Worm (Caenorhabditis elegans) whole organism, L2 larva: Measurements from ENCODE around the gene fce-2.

Experiments
- C34F6.9 ChIP-seq: fragments of 150-350 bp; optimal IDR thresholded peaks from 2 replicates; lab custom pipeline; 2014; ENCODE audit warnings: missing biosample characterization, missing genetic modification characterization
- F13H6.1 ChIP-seq: sonication (generic microtip); optimal IDR thresholded peaks from 2 replicates; lab custom pipeline; 2016; ENCODE audit warnings: missing genetic modification characterization, missing compliant biosample characterization
- R02D3.7 ChIP-seq: fragments of 150-350 bp; optimal IDR thresholded peaks from 2 replicates; lab custom pipeline; 2014; ENCODE audit warnings: missing biosample characterization, missing genetic modification characterization
- ZK546.5 ChIP-seq: sonication (generic microtip); optimal IDR thresholded peaks from 2 replicates; lab custom pipeline; 2017; ENCODE audit warnings: missing biosample characterization, missing genetic modification characterization
- alr-1 ChIP-seq: fragments of 150-350 bp; optimal IDR thresholded peaks from 2 replicates; lab custom pipeline; 2014; ENCODE audit warnings: missing biosample characterization, missing genetic modification characterization
- aly-2 ChIP-seq: fragments of 150-350 bp; optimal IDR thresholded peaks from 2 replicates; lab custom pipeline; 2014; ENCODE audit warnings: missing biosample characterization, missing genetic modification characterization
- ama-1 ChIP-seq: fragments of 150-350 bp; optimal IDR thresholded peaks from 2 replicates; lab custom pipeline; 2018; ENCODE audit warnings: inconsistent platforms
- blmp-1 ChIP-seq: sonication (generic microtip); optimal IDR thresholded peaks from 2 replicates; lab custom pipeline; 2017; ENCODE audit warnings: missing genetic modification characterization, mild to moderate bottlenecking, missing compliant biosample characterization, antibody characterized with exemption, moderate library complexity; ENCODE audit not compliant: insufficient read depth
- crh-2 ChIP-seq: sonication (generic microtip); optimal IDR thresholded peaks from 2 replicates; lab custom pipeline; 2017; ENCODE audit warnings: missing biosample characterization, missing genetic modification characterization
- dmd-4 ChIP-seq: sonication (generic microtip); optimal IDR thresholded peaks from 2 replicates; lab custom pipeline; 2017; ENCODE audit warnings: missing biosample characterization, missing genetic modification characterization
- egl-27 ChIP-seq: sonication (generic microtip); optimal IDR thresholded peaks from 3 replicates; lab custom pipeline; 2017; ENCODE audit warnings: missing biosample characterization, missing genetic modification reagents, missing genetic modification characterization
- elt-3 ChIP-seq: sonication (generic microtip); optimal IDR thresholded peaks from 2 replicates; lab custom pipeline; 2017; ENCODE audit warnings: missing biosample characterization, missing genetic modification characterization
- fos-1 ChIP-seq: fragments of 150-350 bp; optimal IDR thresholded peaks from 2 replicates; lab custom pipeline; 2014; ENCODE audit warnings: missing biosample characterization, missing genetic modification characterization
- gmeb-1 ChIP-seq: fragments of 150-350 bp; optimal IDR thresholded peaks from 2 replicates; lab custom pipeline; 2014; ENCODE audit warnings: missing biosample characterization, missing genetic modification characterization
- lin-11 ChIP-seq: fragments of 150-350 bp; sonication (generic microtip); optimal IDR thresholded peaks from 2 replicates; lab custom pipeline; 2014; ENCODE audit warnings: missing biosample characterization, missing genetic modification characterization, inconsistent platforms, mixed read lengths
- lin-13 ChIP-seq: fragments of 150-350 bp; optimal IDR thresholded peaks from 2 replicates; lab custom pipeline; 2014; ENCODE audit warnings: missing biosample characterization, missing genetic modification reagents, missing genetic modification characterization
- lsy-2 ChIP-seq, 2 experiments: fragments of 150-350 bp in 1 of 2; sonication (generic microtip) in 1 of 2; optimal IDR thresholded peaks; 2 replicates each; lab custom pipeline; 2014 to 2017; ENCODE audit warnings: missing biosample characterization in 2 of 2, missing genetic modification characterization in 2 of 2
- mab-5 ChIP-seq: fragments of 150-350 bp; optimal IDR thresholded peaks from 2 replicates; lab custom pipeline; 2014; ENCODE audit warnings: missing biosample characterization, missing genetic modification characterization
- mbf-1 ChIP-seq: sonication (generic microtip); optimal IDR thresholded peaks from 2 replicates; lab custom pipeline; 2017; ENCODE audit warnings: missing biosample characterization, missing genetic modification characterization
- mdl-1 ChIP-seq, 2 experiments: fragments of 150-350 bp in 1 of 2; sonication (generic microtip) in 1 of 2; optimal IDR thresholded peaks; 2 replicates each; lab custom pipeline; 2017; ENCODE audit warnings: missing biosample characterization in 2 of 2, missing genetic modification characterization in 2 of 2
- nhr-10 ChIP-seq: sonication (generic microtip); optimal IDR thresholded peaks from 2 replicates; lab custom pipeline; 2017; ENCODE audit warnings: missing biosample characterization, missing genetic modification characterization
- nhr-129 ChIP-seq: fragments of 150-350 bp; optimal IDR thresholded peaks from 2 replicates; lab custom pipeline; 2014; ENCODE audit warnings: missing biosample characterization, missing genetic modification characterization
- nhr-21 ChIP-seq: fragments of 150-350 bp; optimal IDR thresholded peaks from 2 replicates; lab custom pipeline; 2014; ENCODE audit warnings: missing biosample characterization, missing genetic modification characterization
- nhr-25 ChIP-seq: fragments of 150-350 bp; sonication (generic microtip); optimal IDR thresholded peaks from 3 replicates; lab custom pipeline; 2014; ENCODE audit warnings: missing biosample characterization, missing genetic modification characterization
- nhr-77 ChIP-seq: fragments of 150-350 bp; optimal IDR thresholded peaks from 2 replicates; lab custom pipeline; 2014; ENCODE audit warnings: missing biosample characterization, missing genetic modification characterization
- sem-4 ChIP-seq: fragments of 150-350 bp; optimal IDR thresholded peaks from 2 replicates; lab custom pipeline; 2014; ENCODE audit warnings: missing biosample characterization, missing genetic modification reagents, missing genetic modification characterization
- skn-1 ChIP-seq: sonication (generic microtip); optimal IDR thresholded peaks from 2 replicates; lab custom pipeline; 2017; ENCODE audit warnings: missing biosample characterization, missing genetic modification characterization
- sma-3 ChIP-seq: sonication (generic microtip); optimal IDR thresholded peaks from 2 replicates; lab custom pipeline; 2016; ENCODE audit warnings: missing genetic modification reagents, missing genetic modification characterization, missing compliant biosample characterization
- sma-9 ChIP-seq, 2 experiments: fragments of 150-350 bp in 1 of 2; sonication (generic microtip) in 1 of 2; optimal IDR thresholded peaks; 2 replicates each; lab custom pipeline; 2014 to 2016; ENCODE audit warnings: missing genetic modification characterization in 2 of 2, mild to moderate bottlenecking in 1 of 2, missing biosample characterization in 1 of 2, missing compliant biosample characterization in 1 of 2, missing genetic modification reagents in 1 of 2, moderate library complexity in 1 of 2
- unc-55 ChIP-seq: fragments of 150-350 bp; sonication (generic microtip); optimal IDR thresholded peaks from 3 replicates; lab custom pipeline; 2014; ENCODE audit warnings: missing biosample characterization, missing genetic modification reagents, missing genetic modification characterization
- zag-1 ChIP-seq: fragments of 150-350 bp; optimal IDR thresholded peaks from 2 replicates; lab custom pipeline; 2014; ENCODE audit warnings: missing biosample characterization, missing genetic modification characterization
- ztf-11 ChIP-seq: sonication (generic microtip); optimal IDR thresholded peaks from 2 replicates; lab custom pipeline; 2017; ENCODE audit warnings: missing biosample characterization, missing genetic modification characterization

The fce-2 gene

ce11 chrV:20410285-20410684, 14.8 kb upstream of the fce-2 start:
- TF ChIP-seq ama-1 (lab: Kevin White, UChicago) (no peak), elt-3 (tag; lab: Kevin White, UChicago) (no peak), dmd-4 (no peak), blmp-1 (no peak), sem-4 (no peak), egl-27 (no peak), fos-1 (no peak), lsy-2 (tag; optimal IDR thresholded peaks at IDR 0.05; lab: Kevin White, UChicago) (no peak), mab-5 (tag; lab: Kevin White, UChicago) (no peak), ztf-11 (tag; lab: Kevin White, UChicago) (no peak)

- TF ChIP-seq C34F6.9 (tag; lab: Kevin White, UChicago) (no peak), nhr-25 (tag; lab: Kevin White, UChicago) (no peak), skn-1 (tag; lab: Kevin White, UChicago) (no peak), alr-1 (tag; lab: Kevin White, UChicago) (no peak)
Observed at ce11 chrV:20411659-20412058, 13.4 kb upstream of the fce-2 start, which contains the start of gene F53H2.3. Gene F53H2.3, minus strand, starts transcription at chrV:20411759.

ce11 chrV:20412225-20412624, 12.9 kb upstream of the fce-2 start:
- TF ChIP-seq sma-9 (GFP tag; optimal IDR thresholded peaks at IDR 0.05; lab: Kevin White, UChicago) (peak; percentile 72), sma-9 (tag; optimal IDR thresholded peaks at IDR 0.05; lab: Kevin White, UChicago) (no peak), sma-3 (GFP tag; lab: Kevin White, UChicago) (peak; percentile 28), fos-1 (peak; percentile 84), skn-1 (tag; lab: Kevin White, UChicago) (no peak), nhr-21 (tag; lab: Kevin White, UChicago) (peak; percentile 28), ZK546.5 (tag; lab: Kevin White, UChicago) (no peak), zag-1 (no peak)

ce11 chrV:20413426-20413825, 11.7 kb upstream of the fce-2 start:
- TF ChIP-seq nhr-21 (tag; lab: Kevin White, UChicago) (peak; percentile 28), nhr-129 (peak; percentile 37), F13H6.1 (tag; lab: Kevin White, UChicago) (peak; percentile 28), dmd-4 (no peak), mdl-1 (tag; optimal IDR thresholded peaks at IDR 0.05; lab: Kevin White, UChicago) (peak in 1 of 2 experiments; percentile 0), alr-1 (tag; lab: Kevin White, UChicago) (no peak), gmeb-1 (tag; lab: Kevin White, UChicago) (peak; percentile 43), crh-2 (tag; lab: Kevin White, UChicago) (peak; percentile 40), sma-9 (GFP tag; optimal IDR thresholded peaks at IDR 0.05; lab: Kevin White, UChicago) (peak; percentile 80), sma-9 (tag; optimal IDR thresholded peaks at IDR 0.05; lab: Kevin White, UChicago) (no peak), fos-1 (peak; percentile 95), sma-3 (GFP tag; lab: Kevin White, UChicago) (no peak)

- no peak for TF ChIP-seq nhr-10 (tag; lab: Kevin White, UChicago)
- peak; percentile 52 for TF ChIP-seq unc-55
Observed at ce11 chrV:20413936-20414335, 11.2 kb upstream of the fce-2 start.

ce11 chrV:20415415-20415814, 9.7 kb upstream of the fce-2 start:
- no peak for TF ChIP-seq lin-11 (tag; lab: Kevin White, UChicago)
- TF ChIP-seq zag-1: no peak
- TF ChIP-seq mbf-1: no peak
- TF ChIP-seq fos-1: peak; percentile 90
- TF ChIP-seq ZK546.5 (tag; lab: Kevin White, UChicago): no peak
- no peak for TF ChIP-seq mdl-1 (tag; optimal IDR thresholded peaks at IDR 0.05; lab: Kevin White, UChicago)
- peak; percentile 40 for TF ChIP-seq blmp-1
- TF ChIP-seq nhr-77: no peak
- peak; percentile 58 for TF ChIP-seq nhr-129
- TF ChIP-seq nhr-25 (tag; lab: Kevin White, UChicago): peak; percentile 42
- TF ChIP-seq aly-2 (tag; lab: Kevin White, UChicago): no peak
- TF ChIP-seq R02D3.7: no peak
- TF ChIP-seq lin-13 (GFP tag; lab: Kevin White, UChicago): no peak
- TF ChIP-seq sma-3 (GFP tag; lab: Kevin White, UChicago): peak; percentile 16
- TF ChIP-seq sma-9 (GFP tag; optimal IDR thresholded peaks at IDR 0.05; lab: Kevin White, UChicago): peak; percentile 17
- no peak for TF ChIP-seq sma-9 (tag; optimal IDR thresholded peaks at IDR 0.05; lab: Kevin White, UChicago)
